Worm (Caenorhabditis elegans) whole organism, midembryonic: ENCODE results near the gene Y75B8A.8.

Source experiments
- T22C8.4 ChIP-seq: fragments of 200-800 bp; sonication (Bioruptor generic); IDR thresholded peaks from 2 replicates; pipeline ENCODE4 v1.3.6; 2022; ENCODE audit warnings: missing genetic modification characterization, missing compliant biosample characterization
- cog-1 ChIP-seq: sonication (generic microtip); optimal IDR thresholded peaks from 2 replicates; lab custom pipeline; 2016; ENCODE audit warnings: missing genetic modification characterization, missing compliant biosample characterization
- flt-1 ChIP-seq: fragments of 200-800 bp; sonication (Bioruptor generic); IDR thresholded peaks from 2 replicates; pipeline ENCODE4 v1.3.6; 2022; ENCODE audit warnings: missing genetic modification characterization, missing compliant biosample characterization
- klf-2 ChIP-seq: fragments of 200-800 bp; sonication (Bioruptor generic); conservative IDR thresholded peaks from 2 replicates; pipeline ENCODE4 v1.3.6; 2022; ENCODE audit warnings: missing genetic modification reagents, missing genetic modification characterization, missing compliant biosample characterization
- med-1 ChIP-seq: sonication (generic microtip); optimal IDR thresholded peaks from 2 replicates; lab custom pipeline; 2017; ENCODE audit warnings: missing genetic modification characterization, mild to moderate bottlenecking, missing compliant biosample characterization, antibody characterized with exemption, missing genetic modification reagents; ENCODE audit not compliant: insufficient read depth
- ref-1 ChIP-seq: fragments of 200-800 bp; sonication (Bioruptor generic); conservative IDR thresholded peaks from 2 replicates; pipeline ENCODE4 v1.3.6; 2022; ENCODE audit warnings: missing genetic modification reagents, missing genetic modification characterization, missing compliant biosample characterization
- tab-1 ChIP-seq: fragments of 200-800 bp; sonication (Bioruptor generic); IDR thresholded peaks from 2 replicates; pipeline ENCODE4 v1.3.6; 2022; ENCODE audit warnings: missing genetic modification characterization, missing compliant biosample characterization
- ztf-23 ChIP-seq: fragments of 200-800 bp; sonication (Bioruptor generic); IDR thresholded peaks from 2 replicates; pipeline ENCODE4 v1.3.6; 2022; ENCODE audit warnings: missing genetic modification reagents, missing genetic modification characterization, missing compliant biosample characterization
- ztf-29 ChIP-seq: fragments of 200-800 bp; sonication (Bioruptor generic); IDR thresholded peaks from 2 replicates; pipeline ENCODE4 v1.3.6; 2022; ENCODE audit warnings: missing genetic modification reagents, missing genetic modification characterization, missing compliant biosample characterization

Gene Y75B8A.8

ce11 chrIII:12152599-12152998 is 8.0 kb upstream of the Y75B8A.8 start, which contains the start of gene Y75B8A.7:
Gene Y75B8A.7, plus strand, starts transcription at chrIII:12152899.
- TF ChIP-seq med-1 (GFP tag; lab: Kevin White, UChicago) (no peak), T22C8.4 (0 out of 2 replicates have a peak, but pooled peaks have one; percentile 29)

- TF ChIP-seq ztf-29 (GFP tag; lab: Robert Waterston, UW) (no peak), ztf-23 (GFP tag; lab: Robert Waterston, UW) (no peak), med-1 (GFP tag; lab: Kevin White, UChicago) (no peak), klf-2 (GFP tag; lab: Robert Waterston, UW) (no peak)
These were observed 7.0 kb upstream of the Y75B8A.8 start for ce11 chrIII:12153514-12153913.

ce11 chrIII:12155759-12156158 is 4.8 kb upstream of the Y75B8A.8 start:
- no peak for TF ChIP-seq tab-1 (GFP tag; lab: Robert Waterston, UW)
- no peak for TF ChIP-seq med-1 (GFP tag; lab: Kevin White, UChicago)
- no peak for TF ChIP-seq ztf-23 (GFP tag; lab: Robert Waterston, UW)
- no peak for TF ChIP-seq ztf-29 (GFP tag; lab: Robert Waterston, UW)
- TF ChIP-seq cog-1 (tag; lab: Kevin White, UChicago): no peak
- no peak for TF ChIP-seq flt-1 (GFP tag; lab: Robert Waterston, UW)
- no peak for TF ChIP-seq T22C8.4
- TF ChIP-seq ref-1 (GFP tag; lab: Robert Waterston, UW): no peak
- no peak for TF ChIP-seq klf-2 (GFP tag; lab: Robert Waterston, UW)

ce11 chrIII:12156582-12156981 is 4.0 kb upstream of the Y75B8A.8 start:
- TF ChIP-seq ztf-23 (GFP tag; lab: Robert Waterston, UW) (no peak), flt-1 (GFP tag; lab: Robert Waterston, UW) (0 out of 2 replicates have a peak, but pooled peaks have one; percentile 9), ztf-29 (GFP tag; lab: Robert Waterston, UW) (no peak)

- no peak for TF ChIP-seq ztf-23 (GFP tag; lab: Robert Waterston, UW)
- no peak for TF ChIP-seq ref-1 (GFP tag; lab: Robert Waterston, UW)
- no peak for TF ChIP-seq T22C8.4
- no peak for TF ChIP-seq cog-1 (tag; lab: Kevin White, UChicago)
- no peak for TF ChIP-seq med-1 (GFP tag; lab: Kevin White, UChicago)
- TF ChIP-seq tab-1 (GFP tag; lab: Robert Waterston, UW): no peak
- no peak for TF ChIP-seq klf-2 (GFP tag; lab: Robert Waterston, UW)
- no peak for TF ChIP-seq ztf-29 (GFP tag; lab: Robert Waterston, UW)
- TF ChIP-seq flt-1 (GFP tag; lab: Robert Waterston, UW): no peak
These were observed 3.0 kb upstream of the Y75B8A.8 start for ce11 chrIII:12157576-12157975.

ce11 chrIII:12159208-12159607 is 1.4 kb upstream of the Y75B8A.8 start:
- TF ChIP-seq flt-1 (GFP tag; lab: Robert Waterston, UW) (0 out of 2 replicates have a peak, but pooled peaks have one; percentile 31), tab-1 (GFP tag; lab: Robert Waterston, UW) (no peak), med-1 (GFP tag; lab: Kevin White, UChicago) (no peak), ztf-23 (GFP tag; lab: Robert Waterston, UW) (no peak), ref-1 (GFP tag; lab: Robert Waterston, UW) (no peak), cog-1 (tag; lab: Kevin White, UChicago) (no peak)

ce11 chrIII:12160929-12161328 is 371 bp downstream of the Y75B8A.8 start:
- TF ChIP-seq T22C8.4 (no peak), med-1 (GFP tag; lab: Kevin White, UChicago) (no peak), ztf-23 (GFP tag; lab: Robert Waterston, UW) (no peak), klf-2 (GFP tag; lab: Robert Waterston, UW) (no peak), flt-1 (GFP tag; lab: Robert Waterston, UW) (no peak), tab-1 (GFP tag; lab: Robert Waterston, UW) (no peak), ztf-29 (GFP tag; lab: Robert Waterston, UW) (no peak), ref-1 (GFP tag; lab: Robert Waterston, UW) (no peak), cog-1 (tag; lab: Kevin White, UChicago) (no peak)

- TF ChIP-seq T22C8.4 (no peak), ztf-29 (GFP tag; lab: Robert Waterston, UW) (no peak), flt-1 (GFP tag; lab: Robert Waterston, UW) (no peak), cog-1 (tag; lab: Kevin White, UChicago) (no peak), klf-2 (GFP tag; lab: Robert Waterston, UW) (no peak), med-1 (GFP tag; lab: Kevin White, UChicago) (no peak), tab-1 (GFP tag; lab: Robert Waterston, UW) (no peak), ztf-23 (GFP tag; lab: Robert Waterston, UW) (no peak), ref-1 (GFP tag; lab: Robert Waterston, UW) (no peak)
These were observed 3.9 kb downstream of the Y75B8A.8 start for ce11 chrIII:12164414-12164813.

ce11 chrIII:12165305-12165704 is 4.7 kb downstream of the Y75B8A.8 start:
- TF ChIP-seq cog-1 (tag; lab: Kevin White, UChicago): no peak
- no peak for TF ChIP-seq flt-1 (GFP tag; lab: Robert Waterston, UW)
- no peak for TF ChIP-seq med-1 (GFP tag; lab: Kevin White, UChicago)
- no peak for TF ChIP-seq ztf-29 (GFP tag; lab: Robert Waterston, UW)
- no peak for TF ChIP-seq klf-2 (GFP tag; lab: Robert Waterston, UW)
- no peak for TF ChIP-seq ztf-23 (GFP tag; lab: Robert Waterston, UW)
- no peak for TF ChIP-seq T22C8.4

- no peak for TF ChIP-seq cog-1 (tag; lab: Kevin White, UChicago)
These were observed 6.5 kb downstream of the Y75B8A.8 start for ce11 chrIII:12167030-12167429.
